Fruit fly (Drosophila melanogaster) whole organism: ENCODE data around the gene Pde1c.

ENCODE experiments used
- Dll ChIP-seq: fragments of >200 bp; optimal IDR thresholded peaks from 2 replicates; lab custom pipeline; 2017
- EcR ChIP-seq, 2 experiments: fragments of >200 bp; optimal IDR thresholded peaks; 2 replicates each; lab custom pipeline; 2017; ENCODE audit warnings: missing biosample characterization in 2 of 2, missing genetic modification characterization in 2 of 2, missing genetic modification reagents in 2 of 2
- psq ChIP-seq: fragments of >200 bp; optimal IDR thresholded peaks from 2 replicates; lab custom pipeline; 2017

dm6 chr2L:11947641-11948040, 19.3 kb upstream of the Pde1c start, which contains the start of gene CG16964:
- TF ChIP-seq EcR (GFP tag; optimal IDR thresholded peaks at IDR 0.05; lab: Kevin White, UChicago) (no peak), Dll (no peak), psq (lab: Kevin White, UChicago) (no peak)
